Fruit fly (Drosophila melanogaster): ENCODE data around the gene CG5715.
A peak's percentile ranks its signal among the peaks of the same experiment; 100 is the strongest.

- TF ChIP-seq CG13204 (GFP tag; optimal IDR thresholded peaks at IDR 0.05) (no peak), rn (GFP tag; IDR thresholded peaks at IDR 0.05) (no peak), CG10348 (GFP tag; IDR thresholded peaks at IDR 0.05) (no peak), CG15710 (tag; optimal IDR thresholded peaks at IDR 0.05) (peak; percentile 17), CG12605 (GFP tag; IDR thresholded peaks at IDR 0.05) (0 out of 2 replicates have a peak, but pooled peaks have one; percentile 8), CG32121 (GFP tag; IDR thresholded peaks at IDR 0.05) (peak; percentile 46), gl (tag; optimal IDR thresholded peaks at IDR 0.05) (no peak), CG17806 (tag; optimal IDR thresholded peaks at IDR 0.05) (no peak), Ets98B (GFP tag; IDR thresholded peaks at IDR 0.05) (peak; percentile 21; the same call in 1 of the 2 replicates), fd96Ca (GFP tag; IDR thresholded peaks at IDR 0.05) (peak; percentile 46; the same call in 1 of the 3 replicates)
These were observed 771 bp upstream of the CG5715 start, which contains the start of gene crb for dm6 chr3R:24294784-24295555.
